Worm (Caenorhabditis elegans): ENCODE data around the gene far-4.

ce11 chrV:12987061-12987460 lies 12.4 kb downstream of the far-4 start, which contains the start of gene shw-3:
- TF ChIP-seq snpc-4 (tag; optimal IDR thresholded peaks at IDR 0.05), result no peak
- TF ChIP-seq nhr-12 (tag; optimal IDR thresholded peaks at IDR 0.05), result no peak
- TF ChIP-seq unc-62 (GFP tag; optimal IDR thresholded peaks at IDR 0.05), result no peak
- no peak for TF ChIP-seq ceh-83 (GFP tag; optimal IDR thresholded peaks at IDR 0.05)
- no peak for TF ChIP-seq lin-13 (tag; optimal IDR thresholded peaks at IDR 0.05)
- TF ChIP-seq nhr-2 (tag; optimal IDR thresholded peaks at IDR 0.05), result no peak
- no peak for TF ChIP-seq nhr-28 (tag; optimal IDR thresholded peaks at IDR 0.05)
- TF ChIP-seq unc-39 (tag; optimal IDR thresholded peaks at IDR 0.05), result no peak
